Worm (Caenorhabditis elegans): Measurements from ENCODE around the gene srh-68.

Gene srh-68

ce11 chrII:12518008-12518407, 10.9 kb downstream of the srh-68 start (continued):
- TF ChIP-seq ceh-20 (GFP tag; IDR thresholded peaks at IDR 0.05) = no peak
- peak; percentile 4 for TF ChIP-seq nhr-28 (tag; optimal IDR thresholded peaks at IDR 0.05)
- TF ChIP-seq egl-43 (GFP tag; IDR thresholded peaks at IDR 0.05) = no peak
- TF ChIP-seq dmd-9 (GFP tag; IDR thresholded peaks at IDR 0.05) = no peak
- 0 out of 2 replicates have a peak, but pooled peaks have one; percentile 9 for TF ChIP-seq mdt-29 (GFP tag; IDR thresholded peaks at IDR 0.05)
- TF ChIP-seq dmd-6 (GFP tag; IDR thresholded peaks at IDR 0.05) = peak; percentile 23; the same call in 1 of the 2 replicates
- peak; percentile 72 for TF ChIP-seq dve-1 (tag; optimal IDR thresholded peaks at IDR 0.05; ENCODE audit: insufficient read depth)
- TF ChIP-seq unc-62 (GFP tag; optimal IDR thresholded peaks at IDR 0.05 in 1 of 2) = peak in 1 of 2 experiments; percentile 47
- no peak for TF ChIP-seq unc-62 (tag; optimal IDR thresholded peaks at IDR 0.05)

- TF ChIP-seq zfp-3 (GFP tag; conservative IDR thresholded peaks at IDR 0.05) (0 out of 2 replicates have a peak, but pooled peaks have one; percentile 20), zip-11 (GFP tag; IDR thresholded peaks at IDR 0.05) (no peak), lin-1 (GFP tag; IDR thresholded peaks at IDR 0.05) (peak; percentile 49; the same call in 1 of the 2 replicates), nhr-48 (tag; optimal IDR thresholded peaks at IDR 0.05) (peak; percentile 65), F44E2.7 (GFP tag; IDR thresholded peaks at IDR 0.05) (no peak), zfp-2 (tag; optimal IDR thresholded peaks at IDR 0.05) (no peak), hlh-30 (tag; optimal IDR thresholded peaks at IDR 0.05; ENCODE audit: insufficient read depth) (peak; percentile 55), tra-1 (GFP tag; IDR thresholded peaks at IDR 0.05) (peak; percentile 91), daf-12 (tag; optimal IDR thresholded peaks at IDR 0.05) (no peak), madf-9 (GFP tag; conservative IDR thresholded peaks at IDR 0.05) (no peak), egl-43 (GFP tag; IDR thresholded peaks at IDR 0.05) (0 out of 2 replicates have a peak, but pooled peaks have one; percentile 46), dmd-6 (GFP tag; IDR thresholded peaks at IDR 0.05) (peak; percentile 98), pqm-1 (tag; optimal IDR thresholded peaks at IDR 0.05) (peak; percentile 94), set-16 (GFP tag; IDR thresholded peaks at IDR 0.05) (peak; percentile 69), unc-62 (GFP tag; optimal IDR thresholded peaks at IDR 0.05 in 1 of 2) (peak; percentile 69 to 97), unc-62 (tag; optimal IDR thresholded peaks at IDR 0.05) (no peak), daf-16 (GFP tag; optimal IDR thresholded peaks at IDR 0.05) (peak in 1 of 2 experiments; percentile 35), daf-16 (tag; optimal IDR thresholded peaks at IDR 0.05) (peak; percentile 81), dpl-1 (GFP tag; optimal IDR thresholded peaks at IDR 0.05) (no peak), daf-19 (GFP tag; conservative IDR thresholded peaks at IDR 0.05) (no peak), unc-39 (tag; optimal IDR thresholded peaks at IDR 0.05) (no peak), zip-2 (tag; optimal IDR thresholded peaks at IDR 0.05) (no peak), mxl-2 (GFP tag; conservative IDR thresholded peaks at IDR 0.05) (peak; percentile 70), lin-39 (tag; optimal IDR thresholded peaks at IDR 0.05) (no peak), fos-1 (tag; optimal IDR thresholded peaks at IDR 0.05) (peak; percentile 15), hmg-1.1 (GFP tag; IDR thresholded peaks at IDR 0.05) (no peak), spr-3 (GFP tag; optimal IDR thresholded peaks at IDR 0.05) (no peak), nhr-6 (tag; optimal IDR thresholded peaks at IDR 0.05) (no peak), nhr-25 (tag; optimal IDR thresholded peaks at IDR 0.05; ENCODE audit: borderline replicate concordance, insufficient read depth) (no peak), nhr-41 (GFP tag; IDR thresholded peaks at IDR 0.05) (no peak), tag-97 (GFP tag; IDR thresholded peaks at IDR 0.05) (no peak), jun-1 (tag; optimal IDR thresholded peaks at IDR 0.05) (peak; percentile 2), nhr-237 (tag; optimal IDR thresholded peaks at IDR 0.05) (no peak), lim-7 (GFP tag; IDR thresholded peaks at IDR 0.05) (0 out of 2 replicates have a peak, but pooled peaks have one; percentile 26), skn-1 (tag; optimal IDR thresholded peaks at IDR 0.05) (no peak), hif-1 (tag; optimal IDR thresholded peaks at IDR 0.05) (peak; percentile 31 to 36), ceh-62 (tag; optimal IDR thresholded peaks at IDR 0.05) (no peak), ZK546.5 (tag; optimal IDR thresholded peaks at IDR 0.05) (no peak), Y5F2A.4 (GFP tag; optimal IDR thresholded peaks at IDR 0.05) (no peak), rbr-2 (tag; optimal IDR thresholded peaks at IDR 0.05) (no peak), mdt-29 (GFP tag; IDR thresholded peaks at IDR 0.05) (peak; percentile 97), nhr-102 (tag; optimal IDR thresholded peaks at IDR 0.05) (peak; percentile 85), mes-2 (tag; optimal IDR thresholded peaks at IDR 0.05; ENCODE audit: poor library complexity, severe bottlenecking) (peak; percentile 40), T20F7.1 (GFP tag; optimal IDR thresholded peaks at IDR 0.05) (peak; percentile 71)
Observed at ce11 chrII:12518809-12519344, 11.7 kb downstream of the srh-68 start, which contains the start of gene srh-70. Gene srh-70, minus strand, starts transcription at chrII:12518859.
